Fruit fly (Drosophila melanogaster) whole organism, embryonic: ENCODE measurements around the gene CG32650.
A peak's percentile ranks its signal among the peaks of the same experiment; 100 is the strongest.

Experiments used
- Abd-B ChIP-seq: fragments of 200-800 bp; sonication (Bioruptor generic); optimal IDR thresholded peaks from 2 replicates; lab custom pipeline; 2018; ENCODE audit warnings: missing biosample characterization, mild to moderate bottlenecking, missing genetic modification characterization, moderate library complexity
- CG10209 ChIP-seq: fragments of 200-800 bp; sonication (Bioruptor generic); optimal IDR thresholded peaks from 3 replicates; lab custom pipeline; 2017; ENCODE audit warnings: missing biosample characterization, mild to moderate bottlenecking, missing genetic modification characterization, missing genetic modification reagents
- CG10959 ChIP-seq: fragments of 200-800 bp; sonication (Bioruptor generic); IDR thresholded peaks from 2 replicates; pipeline ENCODE4 v1.3.6; 2022; ENCODE audit warnings: missing biosample characterization, missing genetic modification characterization
- CG10979 ChIP-seq: fragments of 200-800 bp; sonication (Bioruptor generic); optimal IDR thresholded peaks from 2 replicates; lab custom pipeline; 2018; ENCODE audit warnings: missing biosample characterization, mild to moderate bottlenecking, missing genetic modification characterization, moderate library complexity
- CG11504 ChIP-seq: fragments of 200-800 bp; sonication (Bioruptor generic); optimal IDR thresholded peaks from 3 replicates; lab custom pipeline; 2019; ENCODE audit warnings: missing biosample characterization, mild to moderate bottlenecking, missing genetic modification characterization, moderate library complexity
- CG11723 ChIP-seq: fragments of 200-800 bp; sonication (Bioruptor generic); optimal IDR thresholded peaks from 2 replicates; lab custom pipeline; 2017; ENCODE audit warnings: missing biosample characterization, mild to moderate bottlenecking, missing genetic modification characterization
- CG12769 ChIP-seq: fragments of 200-800 bp; sonication (Bioruptor generic); optimal IDR thresholded peaks from 2 replicates; lab custom pipeline; 2019; ENCODE audit warnings: missing biosample characterization, mild to moderate bottlenecking, missing genetic modification characterization, moderate library complexity
- CG13424 ChIP-seq: fragments of 200-800 bp; sonication (Bioruptor generic); optimal IDR thresholded peaks from 2 replicates; lab custom pipeline; 2019; ENCODE audit warnings: missing biosample characterization, mild to moderate bottlenecking, missing genetic modification characterization, moderate library complexity
- CG13894 ChIP-seq: fragments of 200-800 bp; sonication (Bioruptor generic); optimal IDR thresholded peaks from 3 replicates; lab custom pipeline; 2018; ENCODE audit warnings: missing biosample characterization, mild to moderate bottlenecking, missing genetic modification characterization, moderate library complexity
- CG1602 ChIP-seq: fragments of 200-800 bp; sonication (Bioruptor generic); optimal IDR thresholded peaks from 3 replicates; lab custom pipeline; 2016; ENCODE audit warnings: missing biosample characterization, missing genetic modification characterization
- CG18262 ChIP-seq: fragments of 200-800 bp; optimal IDR thresholded peaks from 3 replicates; lab custom pipeline; 2019; ENCODE audit warnings: missing biosample characterization, mild to moderate bottlenecking, missing genetic modification characterization, moderate library complexity
- CG2129 ChIP-seq: fragments of 200-800 bp; sonication (Bioruptor generic); IDR thresholded peaks from 2 replicates; pipeline ENCODE4 v1.3.6; 2022; ENCODE audit warnings: missing biosample characterization, missing genetic modification characterization; ENCODE audit not compliant: partially characterized antibody
- CG2712 ChIP-seq: fragments of 200-800 bp; optimal IDR thresholded peaks from 3 replicates; lab custom pipeline; 2019; ENCODE audit warnings: missing biosample characterization, mild to moderate bottlenecking, missing genetic modification characterization, moderate library complexity
- CG31365 ChIP-seq: fragments of 200-800 bp; sonication (Bioruptor generic); optimal IDR thresholded peaks from 2 replicates; lab custom pipeline; 2018; ENCODE audit warnings: missing biosample characterization, mild to moderate bottlenecking, missing genetic modification characterization
- CG3163 ChIP-seq: fragments of 200-800 bp; sonication (Bioruptor generic); optimal IDR thresholded peaks from 3 replicates; lab custom pipeline; 2016; ENCODE audit warnings: missing biosample characterization, missing genetic modification characterization
- CG33213 ChIP-seq: fragments of 200-800 bp; sonication (Bioruptor generic); optimal IDR thresholded peaks from 3 replicates; lab custom pipeline; 2016; ENCODE audit warnings: missing biosample characterization, missing genetic modification characterization
- CG4424 ChIP-seq: fragments of 200-800 bp; sonication (Bioruptor generic); optimal IDR thresholded peaks from 3 replicates; lab custom pipeline; 2016; ENCODE audit warnings: missing biosample characterization, missing genetic modification characterization
- CG6813 ChIP-seq: fragments of 200-800 bp; sonication (Bioruptor generic); optimal IDR thresholded peaks from 2 replicates; lab custom pipeline; 2017; ENCODE audit warnings: missing biosample characterization, missing genetic modification characterization, mild to moderate bottlenecking, moderate library complexity, missing genetic modification reagents
- CG9932 ChIP-seq: fragments of 200-800 bp; sonication (Bioruptor generic); IDR thresholded peaks from 2 replicates; pipeline ENCODE4 v1.3.6; 2022; ENCODE audit warnings: missing biosample characterization, missing genetic modification characterization
- CHES-1-like ChIP-seq: fragments of 200-800 bp; sonication (Bioruptor generic); optimal IDR thresholded peaks from 2 replicates; lab custom pipeline; 2016; ENCODE audit warnings: missing biosample characterization, missing genetic modification characterization
- CTCF ChIP-seq: fragments of 200-800 bp; sonication (Bioruptor generic); optimal IDR thresholded peaks from 2 replicates; lab custom pipeline; 2017; ENCODE audit warnings: missing biosample characterization, mild to moderate bottlenecking, missing genetic modification characterization, moderate library complexity
- Eip74EF ChIP-seq, 2 experiments: fragments of 200-800 bp in 1 of 2; fragments of >200 bp in 1 of 2; sonication (Bioruptor generic) in 1 of 2; optimal IDR thresholded peaks; 2 replicates each; lab custom pipeline; 2017 to 2019; ENCODE audit warnings: missing biosample characterization in 2 of 2, missing genetic modification characterization in 2 of 2, mild to moderate bottlenecking in 1 of 2, moderate library complexity in 1 of 2
- H2.0 ChIP-seq: fragments of 200-800 bp; sonication (Bioruptor generic); IDR thresholded peaks from 2 replicates; pipeline ENCODE4 v1.3.6; 2022; ENCODE audit warnings: missing biosample characterization, missing genetic modification characterization
- Med ChIP-seq: fragments of 200-800 bp; sonication (Bioruptor generic); peaks from one replicate; lab custom pipeline; 2016; ENCODE audit warnings: missing biosample characterization, missing genetic modification characterization, mild to moderate bottlenecking, inconsistent platforms, moderate library complexity
- Nf-YA ChIP-seq: fragments of 200-800 bp; sonication (Bioruptor generic); IDR thresholded peaks from 2 replicates; pipeline ENCODE4 v1.3.6; 2022; ENCODE audit warnings: missing biosample characterization, missing genetic modification characterization
- Side ChIP-seq: fragments of 200-800 bp; sonication (Bioruptor generic); optimal IDR thresholded peaks from 2 replicates; lab custom pipeline; 2016; ENCODE audit warnings: missing biosample characterization, missing genetic modification characterization
- Sox100B ChIP-seq: fragments of 200-800 bp; sonication (Bioruptor generic); optimal IDR thresholded peaks from 3 replicates; lab custom pipeline; 2018; ENCODE audit warnings: missing biosample characterization, mild to moderate bottlenecking, missing genetic modification characterization
- YL-1 ChIP-seq: fragments of 200-800 bp; sonication (Bioruptor generic); optimal IDR thresholded peaks from 3 replicates; lab custom pipeline; 2017; ENCODE audit warnings: missing biosample characterization, mild to moderate bottlenecking, missing genetic modification characterization
- al ChIP-seq: fragments of 200-800 bp; sonication (Bioruptor generic); IDR thresholded peaks from 2 replicates; pipeline ENCODE4 v1.3.6; 2022; ENCODE audit warnings: missing biosample characterization, missing genetic modification characterization
- bsh ChIP-seq, 2 experiments: fragments of 200-800 bp; sonication (Bioruptor generic); optimal IDR thresholded peaks; 2 replicates each; lab custom pipeline; 2017 to 2018; ENCODE audit warnings: mild to moderate bottlenecking in 2 of 2, missing biosample characterization in 2 of 2, missing genetic modification characterization in 2 of 2, moderate library complexity in 1 of 2
- cwo ChIP-seq: fragments of 200-800 bp; sonication (Bioruptor generic); optimal IDR thresholded peaks from 3 replicates; lab custom pipeline; 2017; ENCODE audit warnings: missing biosample characterization, missing genetic modification characterization, mild to moderate bottlenecking, moderate library complexity, missing genetic modification reagents
- dmrt99B ChIP-seq: fragments of 200-800 bp; sonication (Bioruptor generic); optimal IDR thresholded peaks from 2 replicates; lab custom pipeline; 2018; ENCODE audit warnings: missing biosample characterization, mild to moderate bottlenecking, missing genetic modification characterization, moderate library complexity
- dpn ChIP-seq, 2 experiments: fragments of 200-800 bp; sonication (Bioruptor generic); optimal IDR thresholded peaks; 3 replicates each; lab custom pipeline; 2016; ENCODE audit warnings: missing biosample characterization in 2 of 2, missing genetic modification characterization in 2 of 2
- dysf ChIP-seq: fragments of 200-800 bp; sonication (Bioruptor generic); IDR thresholded peaks from 3 replicates; pipeline ENCODE4 v1.3.6; 2022; ENCODE audit warnings: missing biosample characterization, missing genetic modification characterization
- exex ChIP-seq: fragments of 200-800 bp; sonication (Bioruptor generic); optimal IDR thresholded peaks from 4 replicates; lab custom pipeline; 2018; ENCODE audit warnings: missing biosample characterization, mild to moderate bottlenecking, missing genetic modification characterization, moderate library complexity
- gcm2 ChIP-seq: fragments of 200-800 bp; sonication (Bioruptor generic); optimal IDR thresholded peaks from 2 replicates; lab custom pipeline; 2016; ENCODE audit warnings: missing biosample characterization, missing genetic modification characterization
- grn ChIP-seq: fragments of 200-800 bp; sonication (Bioruptor generic); optimal IDR thresholded peaks from 3 replicates; lab custom pipeline; 2017; ENCODE audit warnings: missing biosample characterization, missing genetic modification characterization
- gt ChIP-seq: fragments of 200-800 bp; sonication (Bioruptor generic); IDR thresholded peaks from 2 replicates; pipeline ENCODE4 v1.3.6; 2022; ENCODE audit warnings: missing biosample characterization, missing genetic modification characterization
- hb ChIP-seq: fragments of 200-800 bp; sonication (Bioruptor generic); IDR thresholded peaks from 3 replicates; pipeline ENCODE4 v1.3.6; 2022; ENCODE audit warnings: missing biosample characterization, missing genetic modification characterization; ENCODE audit not compliant: partially characterized antibody
- kah ChIP-seq: fragments of 200-800 bp; sonication (Bioruptor generic); optimal IDR thresholded peaks from 2 replicates; lab custom pipeline; 2018; ENCODE audit warnings: missing biosample characterization, mild to moderate bottlenecking, missing genetic modification characterization
- nom ChIP-seq: fragments of 200-800 bp; sonication (Bioruptor generic); optimal IDR thresholded peaks from 2 replicates; lab custom pipeline; 2017; ENCODE audit warnings: missing biosample characterization, missing genetic modification characterization, mild to moderate bottlenecking, moderate library complexity, missing genetic modification reagents
- repo ChIP-seq: fragments of 200-800 bp; sonication (Bioruptor generic); optimal IDR thresholded peaks from 2 replicates; lab custom pipeline; 2016; ENCODE audit warnings: missing biosample characterization, missing genetic modification characterization
- sd ChIP-seq: fragments of 200-800 bp; sonication (Bioruptor generic); optimal IDR thresholded peaks from 3 replicates; lab custom pipeline; 2018; ENCODE audit warnings: missing biosample characterization, mild to moderate bottlenecking, missing genetic modification characterization, moderate library complexity
- sim ChIP-seq: fragments of 200-800 bp; sonication (Bioruptor generic); IDR thresholded peaks from 2 replicates; pipeline ENCODE4 v1.3.6; 2022; ENCODE audit warnings: missing biosample characterization, missing genetic modification characterization
- trh ChIP-seq: fragments of 200-800 bp; sonication (Bioruptor generic); optimal IDR thresholded peaks from 2 replicates; lab custom pipeline; 2016; ENCODE audit warnings: missing biosample characterization, missing genetic modification characterization

Gene CG32650

dm6 chrX:12895114-12895723, 3.2 kb downstream of the CG32650 start (continued):
- no peak for TF ChIP-seq hb
- peak; percentile 71 for TF ChIP-seq CG3163 (GFP tag; lab: Kevin White, UChicago)
- no peak for TF ChIP-seq CG13424
- TF ChIP-seq trh (GFP tag; lab: Kevin White, UChicago): no peak
- no peak for TF ChIP-seq gt (GFP tag; lab: Robert Waterston, UW)
- TF ChIP-seq dpn (GFP tag; optimal IDR thresholded peaks at IDR 0.05; lab: Kevin White, UChicago): no peak
- no peak for TF ChIP-seq CG1602
- no peak for TF ChIP-seq kah (GFP tag; lab: Kevin White, UChicago)
- peak; percentile 1 for TF ChIP-seq dmrt99B (tag; lab: Kevin White, UChicago)
- no peak for TF ChIP-seq CHES-1-like (GFP tag; lab: Kevin White, UChicago)
- no peak for TF ChIP-seq CG11723
- TF ChIP-seq CG10959 (GFP tag; lab: Robert Waterston, UW): no peak
- TF ChIP-seq CG9932 (GFP tag; lab: Robert Waterston, UW): no peak
- TF ChIP-seq CG31365 (tag; lab: Kevin White, UChicago): no peak

dm6 chrX:12893969-12894368, 4.5 kb downstream of the CG32650 start:
- no peak for TF ChIP-seq CG3163 (GFP tag; lab: Kevin White, UChicago)
- peak; percentile 29 for TF ChIP-seq cwo (GFP tag; lab: Kevin White, UChicago)
- TF ChIP-seq CG12769 (tag; lab: Kevin White, UChicago): peak; percentile 36
- TF ChIP-seq CG33213 (GFP tag; lab: Kevin White, UChicago): no peak
- peak; percentile 25 for TF ChIP-seq exex (tag; lab: Kevin White, UChicago)
- no peak for TF ChIP-seq Side (GFP tag; lab: Kevin White, UChicago)
- TF ChIP-seq grn (GFP tag; lab: Kevin White, UChicago): peak; percentile 68
- TF ChIP-seq sd (tag; lab: Kevin White, UChicago): peak; percentile 94
- peak; percentile 15 for TF ChIP-seq CG13894 (tag; lab: Kevin White, UChicago)
- TF ChIP-seq Med (GFP tag; lab: Kevin White, UChicago): peak; percentile 27
- TF ChIP-seq Eip74EF (GFP tag; optimal IDR thresholded peaks at IDR 0.05; lab: Kevin White, UChicago): peak in 1 of 2 experiments; percentile 24

dm6 chrX:12891322-12892159, 6.9 kb downstream of the CG32650 start:
- TF ChIP-seq CG18262 (tag; lab: Kevin White, UChicago) (peak; percentile 29), CTCF (GFP tag; lab: Kevin White, UChicago) (no peak), CG2129 (GFP tag; lab: Robert Waterston, UW) (no peak), bsh (GFP tag; optimal IDR thresholded peaks at IDR 0.05; lab: Kevin White, UChicago) (peak; percentile 7 to 63), sim (GFP tag; lab: Robert Waterston, UW) (no peak), CG10979 (tag; lab: Kevin White, UChicago) (peak; percentile 22), YL-1 (GFP tag; lab: Kevin White, UChicago) (no peak), H2.0 (GFP tag; lab: Robert Waterston, UW) (no peak), gcm2 (GFP tag; lab: Kevin White, UChicago) (no peak), CG6813 (no peak), repo (no peak), dysf (GFP tag; lab: Robert Waterston, UW) (0 out of 3 replicates have a peak, but pooled peaks have one; percentile 32), CG10209 (GFP tag; lab: Kevin White, UChicago) (peak; percentile 17), al (no peak), CG11504 (tag; lab: Kevin White, UChicago) (peak; percentile 45), hb (no peak), CG4424 (no peak), Sox100B (GFP tag; lab: Kevin White, UChicago) (peak; percentile 36), Nf-YA (no peak), nom (GFP tag; lab: Kevin White, UChicago) (peak; percentile 22), Abd-B (GFP tag; lab: Kevin White, UChicago) (peak; percentile 10), CG2712 (tag; lab: Kevin White, UChicago) (peak; percentile 21)
